Worm (Caenorhabditis elegans) whole organism, mixed stage, embryonic: ENCODE measurements around the gene ZK1248.17.

Experiments used
- blmp-1 ChIP-seq: fragments of 150-350 bp; optimal IDR thresholded peaks from 2 replicates; lab custom pipeline; 2014; ENCODE audit warnings: missing biosample characterization, missing genetic modification characterization
- ceh-43 ChIP-seq: fragments of 200-800 bp; sonication (Bioruptor generic); optimal IDR thresholded peaks from 2 replicates; lab custom pipeline; 2018; ENCODE audit warnings: mild to moderate bottlenecking, missing genetic modification characterization, moderate library complexity, missing compliant biosample characterization
- ces-1 ChIP-seq: fragments of 150-350 bp; optimal IDR thresholded peaks from 2 replicates; lab custom pipeline; 2014; ENCODE audit warnings: missing biosample characterization, missing genetic modification reagents, missing genetic modification characterization
- cnd-1 ChIP-seq: fragments of 200-800 bp; sonication (Bioruptor generic); optimal IDR thresholded peaks from 2 replicates; lab custom pipeline; 2018; ENCODE audit warnings: mild to moderate bottlenecking, missing genetic modification characterization, missing compliant biosample characterization
- drap-1 ChIP-seq: fragments of 200-800 bp; sonication (Bioruptor generic); optimal IDR thresholded peaks from 3 replicates; lab custom pipeline; 2018; ENCODE audit warnings: mild to moderate bottlenecking, missing genetic modification characterization, missing compliant biosample characterization
- elt-3 ChIP-seq: fragments of 150-350 bp; optimal IDR thresholded peaks from 2 replicates; lab custom pipeline; 2014; ENCODE audit warnings: missing biosample characterization, missing genetic modification characterization
- flh-1 ChIP-seq: fragments of 200-800 bp; sonication (Bioruptor generic); optimal IDR thresholded peaks from 2 replicates; lab custom pipeline; 2018; ENCODE audit warnings: mild to moderate bottlenecking, missing genetic modification characterization, moderate library complexity, missing compliant biosample characterization
- ham-2 ChIP-seq: fragments of 200-800 bp; sonication (Bioruptor generic); optimal IDR thresholded peaks from 2 replicates; lab custom pipeline; 2018; ENCODE audit warnings: mild to moderate bottlenecking, missing genetic modification characterization, missing compliant biosample characterization
- hlh-1 ChIP-seq: fragments of 150-350 bp; optimal IDR thresholded peaks from 2 replicates; lab custom pipeline; 2014; ENCODE audit warnings: missing biosample characterization, missing genetic modification reagents, missing genetic modification characterization
- lin-13 ChIP-seq: fragments of 150-350 bp; optimal IDR thresholded peaks from 2 replicates; lab custom pipeline; 2014; ENCODE audit warnings: missing biosample characterization, missing genetic modification characterization
- lsy-2 ChIP-seq: fragments of 150-350 bp; optimal IDR thresholded peaks from 2 replicates; lab custom pipeline; 2014; ENCODE audit warnings: missing biosample characterization, missing genetic modification characterization
- mab-5 ChIP-seq: fragments of 150-350 bp; optimal IDR thresholded peaks from 2 replicates; lab custom pipeline; 2014; ENCODE audit warnings: missing biosample characterization, missing genetic modification characterization
- nhr-28 ChIP-seq: fragments of 150-350 bp; optimal IDR thresholded peaks from 2 replicates; lab custom pipeline; 2014; ENCODE audit warnings: missing biosample characterization, missing genetic modification characterization
- nhr-76 ChIP-seq: sonication (generic microtip); optimal IDR thresholded peaks from 2 replicates; lab custom pipeline; 2017; ENCODE audit warnings: missing biosample characterization, missing genetic modification characterization
- pha-4 ChIP-seq: fragments of 150-350 bp; optimal IDR thresholded peaks from 2 replicates; lab custom pipeline; 2018; ENCODE audit warnings: missing biosample characterization, missing genetic modification reagents, missing genetic modification characterization
- tbx-8 ChIP-seq: fragments of 200-800 bp; sonication (Bioruptor generic); optimal IDR thresholded peaks from 2 replicates; lab custom pipeline; 2018; ENCODE audit warnings: mild to moderate bottlenecking, missing genetic modification characterization, moderate library complexity, missing compliant biosample characterization
- ztf-11 ChIP-seq: fragments of 150-350 bp; optimal IDR thresholded peaks from 2 replicates; lab custom pipeline; 2014; ENCODE audit warnings: missing biosample characterization, missing genetic modification characterization

The ZK1248.17 gene

DNA sequence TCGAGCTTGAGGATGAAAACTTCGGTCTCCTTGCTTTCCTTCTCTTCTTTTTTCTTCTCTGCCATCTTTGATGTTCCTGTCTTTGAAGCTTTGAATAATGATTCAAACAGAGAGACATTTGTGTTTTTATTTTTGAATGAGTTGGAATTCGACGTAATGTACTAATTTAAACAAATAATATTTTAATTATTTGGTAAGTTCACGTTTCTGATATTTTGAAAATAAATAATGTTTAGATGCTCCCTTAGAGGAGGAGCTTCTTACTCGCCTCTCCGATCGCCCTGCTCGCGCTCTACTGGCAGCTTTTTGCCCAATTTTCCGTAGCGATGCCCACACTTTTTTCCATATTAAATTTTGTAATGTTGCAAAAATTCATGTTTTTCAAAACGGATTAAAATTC lies 44.3 kb downstream of the ZK1248.17 start, which contains the start of the genes K05F1.9 and K05F1.1:
Gene K05F1.9, minus strand, starts transcription at position 101 of the 400 bp plus-strand sequence.
Gene K05F1.1, plus strand, starts transcription at position 308 of the 400 bp plus-strand sequence.
- no peak for TF ChIP-seq elt-3 (tag; lab: Kevin White, UChicago)
- no peak for TF ChIP-seq mab-5 (tag; lab: Kevin White, UChicago)
- TF ChIP-seq cnd-1 (tag; lab: Kevin White, UChicago) = no peak
- no peak for TF ChIP-seq ham-2 (GFP tag; lab: Kevin White, UChicago)
- TF ChIP-seq nhr-28 (tag; lab: Kevin White, UChicago) = no peak
- no peak for TF ChIP-seq nhr-76 (tag; lab: Kevin White, UChicago)
- TF ChIP-seq flh-1 (GFP tag; lab: Kevin White, UChicago) = no peak
- no peak for TF ChIP-seq lin-13 (tag; lab: Kevin White, UChicago)
- no peak for TF ChIP-seq drap-1

DNA sequence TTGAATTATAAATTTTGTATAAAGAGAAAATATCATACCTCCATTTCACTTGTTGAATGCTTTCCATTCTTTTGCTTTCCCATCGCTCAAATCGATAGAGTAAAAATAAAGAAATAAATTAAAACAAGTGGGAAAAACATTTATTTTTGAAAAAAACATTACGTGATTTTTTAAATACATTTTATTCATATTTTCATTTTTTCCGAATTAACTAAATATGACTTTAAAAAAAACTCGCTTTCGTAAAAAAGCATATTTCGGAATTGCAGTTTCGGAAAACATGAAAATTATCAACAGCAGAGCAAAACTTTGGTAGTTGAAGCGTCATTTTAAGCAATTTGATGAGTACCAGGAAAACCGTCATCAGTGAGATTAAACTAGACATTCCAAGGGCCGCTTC lies 45.8 kb downstream of the ZK1248.17 start, which contains the start of gene K05F1.8:
Gene K05F1.8, minus strand, starts transcription at position 101 of the 400 bp plus-strand sequence.
- TF ChIP-seq blmp-1 (tag; lab: Kevin White, UChicago) (no peak), pha-4 (tag; lab: Kevin White, UChicago) (no peak), ham-2 (GFP tag; lab: Kevin White, UChicago) (no peak), lin-13 (tag; lab: Kevin White, UChicago) (no peak), ztf-11 (no peak), elt-3 (tag; lab: Kevin White, UChicago) (no peak), nhr-28 (tag; lab: Kevin White, UChicago) (no peak), tbx-8 (no peak), hlh-1 (tag; lab: Kevin White, UChicago) (no peak), ces-1 (no peak)

DNA sequence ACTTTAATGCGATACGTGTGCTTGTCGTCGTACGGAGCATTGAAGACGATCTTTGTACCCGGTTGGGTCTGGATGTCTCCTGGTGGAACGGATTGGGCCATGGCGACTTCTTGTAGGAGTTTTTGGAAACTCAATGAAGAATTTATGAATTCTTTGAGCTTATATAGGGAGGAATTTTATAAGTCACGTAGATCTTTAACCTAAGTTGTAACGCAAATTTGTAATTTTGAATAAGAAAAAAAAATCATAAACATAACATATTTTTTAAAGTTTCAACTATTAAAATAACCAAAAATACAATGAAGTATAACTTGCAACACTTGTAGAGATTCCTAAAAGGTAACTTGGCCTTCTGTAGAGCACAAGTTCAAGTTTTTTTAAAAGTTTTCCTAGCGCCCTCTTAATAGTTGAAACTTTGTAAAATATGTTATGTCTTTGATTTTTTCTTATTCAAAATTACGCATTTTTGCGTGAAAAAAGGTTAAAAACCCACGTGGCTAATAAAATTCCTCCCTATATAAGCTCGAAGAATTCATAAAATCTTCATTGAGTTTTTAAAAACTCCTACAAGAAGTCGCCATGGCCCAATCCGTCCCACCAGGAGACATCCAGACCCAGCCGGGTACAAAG lies 47.9 kb downstream of the ZK1248.17 start, which contains the start of the genes msp-63 and msp-142:
Gene msp-63, minus strand, starts transcription at position 101 of the 630 bp plus-strand sequence.
Gene msp-142, plus strand, starts transcription at position 580 of the 630 bp plus-strand sequence.
- TF ChIP-seq nhr-76 (tag; lab: Kevin White, UChicago) (no peak), lsy-2 (tag; lab: Kevin White, UChicago) (no peak), ceh-43 (GFP tag; lab: Kevin White, UChicago) (no peak)
